Worm (Caenorhabditis elegans) whole organism, L3 larva: ENCODE results near the gene Y42H9AR.1.
A peak's percentile ranks its signal among the peaks of the same experiment; 100 is the strongest.

ENCODE experiments used
- ZK546.5 ChIP-seq: sonication (generic microtip); optimal IDR thresholded peaks from 2 replicates; lab custom pipeline; 2017; ENCODE audit warnings: missing biosample characterization, missing genetic modification characterization
- ama-1 ChIP-seq: fragments of 150-350 bp; optimal IDR thresholded peaks from 2 replicates; lab custom pipeline; 2018
- ceh-16 ChIP-seq: sonication (generic microtip); optimal IDR thresholded peaks from 2 replicates; lab custom pipeline; 2017; ENCODE audit warnings: missing biosample characterization, missing genetic modification characterization
- ceh-28 ChIP-seq: fragments of 150-350 bp; optimal IDR thresholded peaks from 2 replicates; lab custom pipeline; 2014; ENCODE audit warnings: missing biosample characterization, missing genetic modification reagents, missing genetic modification characterization
- ceh-82 ChIP-seq: fragments of 150-350 bp; optimal IDR thresholded peaks from 2 replicates; lab custom pipeline; 2014; ENCODE audit warnings: missing biosample characterization, missing genetic modification characterization
- daf-12 ChIP-seq: fragments of 150-350 bp; optimal IDR thresholded peaks from 2 replicates; lab custom pipeline; 2014; ENCODE audit warnings: missing biosample characterization, missing genetic modification reagents, missing genetic modification characterization
- egl-27 ChIP-seq: sonication (generic microtip); optimal IDR thresholded peaks from 4 replicates; lab custom pipeline; 2017; ENCODE audit warnings: missing biosample characterization, missing genetic modification reagents, missing genetic modification characterization
- egl-5 ChIP-seq: fragments of 150-350 bp; optimal IDR thresholded peaks from 2 replicates; lab custom pipeline; 2017; ENCODE audit warnings: missing biosample characterization, missing genetic modification reagents, missing genetic modification characterization, inconsistent platforms
- elt-1 ChIP-seq: fragments of 150-350 bp; optimal IDR thresholded peaks from 2 replicates; lab custom pipeline; 2014; ENCODE audit warnings: missing biosample characterization, missing genetic modification characterization
- elt-2 ChIP-seq: sonication (generic microtip); optimal IDR thresholded peaks from 2 replicates; lab custom pipeline; 2016; ENCODE audit warnings: missing genetic modification reagents, mild to moderate bottlenecking, missing genetic modification characterization, missing compliant biosample characterization
- elt-3 ChIP-seq, 3 experiments: fragments of 150-350 bp in 1 of 3; sonication (generic microtip) in 2 of 3; optimal IDR thresholded peaks; 2 replicates in 2 of 3; 4 replicates in 1 of 3; lab custom pipeline; 2014 to 2017; ENCODE audit warnings: missing biosample characterization in 3 of 3, missing genetic modification characterization in 3 of 3
- fkh-10 ChIP-seq: sonication (generic microtip); optimal IDR thresholded peaks from 2 replicates; lab custom pipeline; 2017; ENCODE audit warnings: missing biosample characterization, missing genetic modification reagents, missing genetic modification characterization
- fos-1 ChIP-seq: fragments of 150-350 bp; optimal IDR thresholded peaks from 2 replicates; lab custom pipeline; 2014; ENCODE audit warnings: missing biosample characterization, missing genetic modification characterization
- hmg-11 ChIP-seq: sonication (generic microtip); optimal IDR thresholded peaks from 2 replicates; lab custom pipeline; 2016; ENCODE audit warnings: missing genetic modification characterization, missing compliant biosample characterization
- jun-1 ChIP-seq: fragments of 150-350 bp; optimal IDR thresholded peaks from 2 replicates; lab custom pipeline; 2014; ENCODE audit warnings: missing biosample characterization, missing genetic modification reagents, missing genetic modification characterization
- lin-15B ChIP-seq: fragments of 150-350 bp; optimal IDR thresholded peaks from 2 replicates; lab custom pipeline; 2014; ENCODE audit warnings: missing biosample characterization, missing genetic modification characterization
- lin-39 ChIP-seq: fragments of 150-350 bp; optimal IDR thresholded peaks from 2 replicates; lab custom pipeline; 2018; ENCODE audit warnings: missing biosample characterization, missing genetic modification reagents, missing genetic modification characterization
- mml-1 ChIP-seq: fragments of 150-350 bp; sonication (generic microtip); optimal IDR thresholded peaks from 3 replicates; lab custom pipeline; 2014; ENCODE audit warnings: missing biosample characterization, missing genetic modification characterization
- nfya-1 ChIP-seq: sonication (generic microtip); optimal IDR thresholded peaks from 2 replicates; lab custom pipeline; 2017; ENCODE audit warnings: missing genetic modification characterization, mild to moderate bottlenecking, missing compliant biosample characterization, antibody characterized with exemption, moderate library complexity; ENCODE audit not compliant: insufficient read depth
- nhr-11 ChIP-seq: fragments of 150-350 bp; optimal IDR thresholded peaks from 2 replicates; lab custom pipeline; 2014; ENCODE audit warnings: missing biosample characterization, missing genetic modification characterization
- nhr-23 ChIP-seq: fragments of 150-350 bp; optimal IDR thresholded peaks from 2 replicates; lab custom pipeline; 2014; ENCODE audit warnings: missing biosample characterization, missing genetic modification reagents, missing genetic modification characterization
- nhr-25 ChIP-seq: sonication (generic microtip); optimal IDR thresholded peaks from 2 replicates; lab custom pipeline; 2017; ENCODE audit warnings: missing biosample characterization, missing genetic modification characterization
- nhr-43 ChIP-seq: sonication (generic microtip); optimal IDR thresholded peaks from 2 replicates; lab custom pipeline; 2016; ENCODE audit warnings: mild to moderate bottlenecking, missing genetic modification characterization, missing compliant biosample characterization; ENCODE audit not compliant: poor library complexity, severe bottlenecking
- nhr-67 ChIP-seq: fragments of 150-350 bp; optimal IDR thresholded peaks from 2 replicates; lab custom pipeline; 2014; ENCODE audit warnings: missing biosample characterization, missing genetic modification characterization
- pha-4 ChIP-seq: fragments of 150-350 bp; optimal IDR thresholded peaks from 2 replicates; lab custom pipeline; 2014; ENCODE audit warnings: missing biosample characterization, missing genetic modification reagents, missing genetic modification characterization
- pqm-1 ChIP-seq: fragments of 150-350 bp; optimal IDR thresholded peaks from 2 replicates; lab custom pipeline; 2017; ENCODE audit warnings: missing biosample characterization, missing genetic modification characterization, inconsistent platforms
- snpc-4 ChIP-seq: fragments of 150-350 bp; optimal IDR thresholded peaks from 2 replicates; lab custom pipeline; 2014; ENCODE audit warnings: missing biosample characterization, missing genetic modification characterization
- tbx-2 ChIP-seq: sonication (generic microtip); optimal IDR thresholded peaks from 2 replicates; lab custom pipeline; 2016; ENCODE audit warnings: mild to moderate bottlenecking, missing genetic modification characterization, missing compliant biosample characterization
- unc-62 ChIP-seq: fragments of 150-350 bp; sonication (generic microtip); optimal IDR thresholded peaks from 4 replicates; lab custom pipeline; 2014; ENCODE audit warnings: missing biosample characterization, missing genetic modification reagents, missing genetic modification characterization
- ztf-4 ChIP-seq: fragments of 150-350 bp; optimal IDR thresholded peaks from 2 replicates; lab custom pipeline; 2014; ENCODE audit warnings: missing biosample characterization, missing genetic modification characterization

The Y42H9AR.1 gene

ce11 chrIV:8133536-8133935, 20.3 kb downstream of the Y42H9AR.1 start, which contains the start of gene sph-1:
sph-1 (minus strand) TSS chrIV:8133558.
- no peak for TF ChIP-seq nhr-67 (tag; lab: Kevin White, UChicago)
- TF ChIP-seq elt-3 (tag; optimal IDR thresholded peaks at IDR 0.05; lab: Kevin White, UChicago): no peak
- TF ChIP-seq elt-2 (tag; lab: Kevin White, UChicago): peak; percentile 73
- TF ChIP-seq ama-1 (lab: Kevin White, UChicago): no peak
- TF ChIP-seq pqm-1: peak; percentile 55
- TF ChIP-seq lin-39: no peak
- TF ChIP-seq nhr-43: peak; percentile 47
- TF ChIP-seq snpc-4 (tag; lab: Kevin White, UChicago): no peak
- TF ChIP-seq fkh-10 (GFP tag; lab: Kevin White, UChicago): no peak
- TF ChIP-seq egl-27 (tag; lab: Kevin White, UChicago): peak; percentile 55
- TF ChIP-seq fos-1 (tag; lab: Kevin White, UChicago): no peak
- TF ChIP-seq nfya-1 (tag; lab: Kevin White, UChicago): peak; percentile 25
- peak; percentile 21 for TF ChIP-seq jun-1 (tag; lab: Kevin White, UChicago)
- no peak for TF ChIP-seq ztf-4 (tag; lab: Kevin White, UChicago)
- peak; percentile 36 for TF ChIP-seq nhr-23 (tag; lab: Kevin White, UChicago)
- no peak for TF ChIP-seq daf-12 (tag; lab: Kevin White, UChicago)
- no peak for TF ChIP-seq mml-1 (tag; lab: Kevin White, UChicago)
- no peak for TF ChIP-seq ceh-16 (tag; lab: Kevin White, UChicago)
- no peak for TF ChIP-seq lin-15B
- no peak for TF ChIP-seq ZK546.5 (tag; lab: Kevin White, UChicago)
- no peak for TF ChIP-seq nhr-11 (tag; lab: Kevin White, UChicago)
- peak; percentile 59 for TF ChIP-seq ceh-28 (tag; lab: Kevin White, UChicago)
- TF ChIP-seq pha-4: peak; percentile 94
- TF ChIP-seq unc-62: no peak
- no peak for TF ChIP-seq egl-5 (tag; lab: Kevin White, UChicago)

ce11 chrIV:8136005-8136512, 22.9 kb downstream of the Y42H9AR.1 start, which contains the start of the genes isp-1 and islo-1:
isp-1 (minus strand) TSS chrIV:8136055.
islo-1 (plus strand) TSS chrIV:8136389.
- no peak for TF ChIP-seq nhr-67 (tag; lab: Kevin White, UChicago)
- no peak for TF ChIP-seq ztf-4 (tag; lab: Kevin White, UChicago)
- peak; percentile 49 for TF ChIP-seq elt-2 (tag; lab: Kevin White, UChicago)
- no peak for TF ChIP-seq jun-1 (tag; lab: Kevin White, UChicago)
- peak; percentile 70 for TF ChIP-seq lin-39
- TF ChIP-seq lin-15B: peak; percentile 88
- peak; percentile 75 for TF ChIP-seq pha-4
- peak; percentile 39 for TF ChIP-seq pqm-1
- peak; percentile 71 for TF ChIP-seq hmg-11 (tag; lab: Kevin White, UChicago)
- peak; percentile 71 for TF ChIP-seq snpc-4 (tag; lab: Kevin White, UChicago)
- peak; percentile 72 for TF ChIP-seq nfya-1 (tag; lab: Kevin White, UChicago)
- peak; percentile 55 for TF ChIP-seq nhr-25
- TF ChIP-seq nhr-23 (tag; lab: Kevin White, UChicago): peak; percentile 53

- TF ChIP-seq hmg-11 (tag; lab: Kevin White, UChicago) (no peak), ceh-28 (tag; lab: Kevin White, UChicago) (no peak), tbx-2 (tag; lab: Kevin White, UChicago) (no peak), elt-2 (tag; lab: Kevin White, UChicago) (no peak), ceh-16 (tag; lab: Kevin White, UChicago) (no peak)
Observed at ce11 chrIV:8136548-8136947, 23.4 kb downstream of the Y42H9AR.1 start.

ce11 chrIV:8138984-8139383, 25.8 kb downstream of the Y42H9AR.1 start, which contains the start of gene pmk-3:
pmk-3 (plus strand) TSS chrIV:8139219.
- TF ChIP-seq pha-4 (peak; percentile 9), elt-1 (tag; lab: Kevin White, UChicago) (no peak), elt-2 (tag; lab: Kevin White, UChicago) (peak; percentile 61), jun-1 (tag; lab: Kevin White, UChicago) (peak; percentile 11), ceh-28 (tag; lab: Kevin White, UChicago) (peak; percentile 13), nhr-23 (tag; lab: Kevin White, UChicago) (peak; percentile 54), ceh-82 (tag; lab: Kevin White, UChicago) (no peak)
